Worm (Caenorhabditis elegans) whole organism, late embryonic: ENCODE measurements around the gene ets-9.

Experiments used
- C08G9.2 ChIP-seq: sonication (generic microtip); optimal IDR thresholded peaks from 2 replicates; lab custom pipeline; 2016; ENCODE audit warnings: mild to moderate bottlenecking, missing genetic modification characterization, moderate library complexity, missing compliant biosample characterization
- K02D7.2 ChIP-seq: sonication (generic microtip); optimal IDR thresholded peaks from 2 replicates; lab custom pipeline; 2017; ENCODE audit warnings: mild to moderate bottlenecking, missing genetic modification characterization, missing compliant biosample characterization
- K09A11.1 ChIP-seq: sonication (generic microtip); optimal IDR thresholded peaks from 2 replicates; lab custom pipeline; 2017; ENCODE audit warnings: antibody characterized with exemption, mild to moderate bottlenecking, missing genetic modification characterization, missing compliant biosample characterization; ENCODE audit not compliant: insufficient read depth
- T23F11.4 ChIP-seq: fragments of 200-800 bp; sonication (Bioruptor generic); optimal IDR thresholded peaks from 2 replicates; lab custom pipeline; 2018; ENCODE audit warnings: mild to moderate bottlenecking, missing genetic modification characterization, missing compliant biosample characterization
- ahr-1 ChIP-seq: sonication (generic microtip); optimal IDR thresholded peaks from 2 replicates; lab custom pipeline; 2016; ENCODE audit warnings: missing genetic modification characterization, missing compliant biosample characterization
- ama-1 ChIP-seq: fragments of 150-350 bp; optimal IDR thresholded peaks from 2 replicates; lab custom pipeline; 2014
- ceh-18 ChIP-seq: sonication (generic microtip); optimal IDR thresholded peaks from 2 replicates; lab custom pipeline; 2016; ENCODE audit warnings: missing genetic modification characterization, missing compliant biosample characterization
- ceh-2 ChIP-seq: sonication (generic microtip); optimal IDR thresholded peaks from 2 replicates; lab custom pipeline; 2016; ENCODE audit warnings: missing genotype, missing genetic modification characterization, missing compliant biosample characterization
- ceh-34 ChIP-seq: sonication (generic microtip); optimal IDR thresholded peaks from 2 replicates; lab custom pipeline; 2016; ENCODE audit warnings: mild to moderate bottlenecking, missing genetic modification characterization, missing compliant biosample characterization
- ceh-48 ChIP-seq: sonication (generic microtip); optimal IDR thresholded peaks from 2 replicates; lab custom pipeline; 2016; ENCODE audit warnings: missing genetic modification characterization, inconsistent platforms, missing compliant biosample characterization
- dmd-4 ChIP-seq: sonication (generic microtip); optimal IDR thresholded peaks from 2 replicates; lab custom pipeline; 2016; ENCODE audit warnings: borderline replicate concordance, missing genetic modification characterization, missing compliant biosample characterization
- dve-1 ChIP-seq: sonication (generic microtip); optimal IDR thresholded peaks from 2 replicates; lab custom pipeline; 2017; ENCODE audit warnings: antibody characterized with exemption, mild to moderate bottlenecking, missing genetic modification characterization, missing compliant biosample characterization
- elt-2 ChIP-seq: sonication (generic microtip); optimal IDR thresholded peaks from 2 replicates; lab custom pipeline; 2016; ENCODE audit warnings: missing genetic modification reagents, missing genetic modification characterization, missing compliant biosample characterization
- elt-4 ChIP-seq: sonication (generic microtip); optimal IDR thresholded peaks from 2 replicates; lab custom pipeline; 2016; ENCODE audit warnings: missing genetic modification characterization, missing compliant biosample characterization
- ets-4 ChIP-seq: sonication (generic microtip); optimal IDR thresholded peaks from 2 replicates; lab custom pipeline; 2016; ENCODE audit warnings: missing genetic modification characterization, missing compliant biosample characterization
- eyg-1 ChIP-seq: sonication (generic microtip); optimal IDR thresholded peaks from 2 replicates; lab custom pipeline; 2016; ENCODE audit warnings: missing genotype, missing genetic modification characterization, missing compliant biosample characterization
- fax-1 ChIP-seq: sonication (generic microtip); optimal IDR thresholded peaks from 2 replicates; lab custom pipeline; 2016; ENCODE audit warnings: missing genotype, missing genetic modification characterization, missing compliant biosample characterization
- fkh-10 ChIP-seq: fragments of 150-350 bp; optimal IDR thresholded peaks from 2 replicates; lab custom pipeline; 2014; ENCODE audit warnings: missing biosample characterization, missing genetic modification reagents, missing genetic modification characterization
- fkh-6 ChIP-seq: sonication (generic microtip); optimal IDR thresholded peaks from 2 replicates; lab custom pipeline; 2016; ENCODE audit warnings: missing genetic modification characterization, missing compliant biosample characterization
- gmeb-2 ChIP-seq: sonication (generic microtip); optimal IDR thresholded peaks from 2 replicates; lab custom pipeline; 2016; ENCODE audit warnings: missing genetic modification characterization, inconsistent platforms, missing compliant biosample characterization
- hlh-15 ChIP-seq: sonication (generic microtip); optimal IDR thresholded peaks from 2 replicates; lab custom pipeline; 2016; ENCODE audit warnings: missing genetic modification characterization, missing compliant biosample characterization
- hlh-30 ChIP-seq: sonication (generic microtip); optimal IDR thresholded peaks from 2 replicates; lab custom pipeline; 2017; ENCODE audit warnings: antibody characterized with exemption, missing genetic modification characterization, missing compliant biosample characterization; ENCODE audit not compliant: insufficient read depth
- hlh-6 ChIP-seq: sonication (generic microtip); optimal IDR thresholded peaks from 2 replicates; lab custom pipeline; 2016; ENCODE audit warnings: missing genotype, missing genetic modification characterization, missing compliant biosample characterization
- hlh-8 ChIP-seq: sonication (generic microtip); optimal IDR thresholded peaks from 2 replicates; lab custom pipeline; 2016; ENCODE audit warnings: missing genotype, missing genetic modification characterization, missing compliant biosample characterization
- madf-2 ChIP-seq: sonication (generic microtip); optimal IDR thresholded peaks from 2 replicates; lab custom pipeline; 2017; ENCODE audit warnings: missing genetic modification characterization, missing compliant biosample characterization
- mec-3 ChIP-seq: sonication (generic microtip); optimal IDR thresholded peaks from 2 replicates; lab custom pipeline; 2016; ENCODE audit warnings: borderline replicate concordance, missing genetic modification characterization, missing compliant biosample characterization
- nfya-1 ChIP-seq: sonication (generic microtip); optimal IDR thresholded peaks from 2 replicates; lab custom pipeline; 2017; ENCODE audit warnings: missing genetic modification characterization, mild to moderate bottlenecking, missing compliant biosample characterization, antibody characterized with exemption, moderate library complexity
- nhr-11 ChIP-seq: fragments of 150-350 bp; optimal IDR thresholded peaks from 2 replicates; lab custom pipeline; 2014; ENCODE audit warnings: missing biosample characterization, missing genetic modification characterization
- nhr-232 ChIP-seq: sonication (generic microtip); optimal IDR thresholded peaks from 2 replicates; lab custom pipeline; 2016; ENCODE audit warnings: missing genetic modification characterization, missing compliant biosample characterization
- odd-2 ChIP-seq: sonication (generic microtip); optimal IDR thresholded peaks from 2 replicates; lab custom pipeline; 2017; ENCODE audit warnings: antibody characterized with exemption, mild to moderate bottlenecking, missing genetic modification characterization, missing compliant biosample characterization
- pat-9 ChIP-seq: fragments of 200-800 bp; sonication (Bioruptor generic); optimal IDR thresholded peaks from 2 replicates; lab custom pipeline; 2018; ENCODE audit warnings: mild to moderate bottlenecking, missing genetic modification characterization, moderate library complexity, missing compliant biosample characterization
- pha-2 ChIP-seq: sonication (generic microtip); optimal IDR thresholded peaks from 2 replicates; lab custom pipeline; 2017; ENCODE audit warnings: mild to moderate bottlenecking, missing genetic modification characterization, missing compliant biosample characterization
- pqm-1 ChIP-seq: sonication (generic microtip); optimal IDR thresholded peaks from 2 replicates; lab custom pipeline; 2016; ENCODE audit warnings: missing genetic modification characterization, missing compliant biosample characterization
- pros-1 ChIP-seq: fragments of 150-350 bp; optimal IDR thresholded peaks from 2 replicates; lab custom pipeline; 2014; ENCODE audit warnings: missing biosample characterization, missing genetic modification reagents, missing genetic modification characterization
- rnt-1 ChIP-seq: sonication (generic microtip); optimal IDR thresholded peaks from 2 replicates; lab custom pipeline; 2016; ENCODE audit warnings: missing genetic modification characterization, missing compliant biosample characterization
- sdc-2 ChIP-seq: sonication (generic microtip); optimal IDR thresholded peaks from 2 replicates; lab custom pipeline; 2016; ENCODE audit warnings: missing genotype, missing genetic modification characterization, missing compliant biosample characterization
- sox-2 ChIP-seq: fragments of 200-800 bp; sonication (Bioruptor generic); IDR thresholded peaks from 2 replicates; pipeline ENCODE4 v1.3.6; 2022; ENCODE audit warnings: missing genetic modification reagents, missing genetic modification characterization, missing compliant biosample characterization
- sox-4 ChIP-seq: sonication (generic microtip); optimal IDR thresholded peaks from 2 replicates; lab custom pipeline; 2017; ENCODE audit warnings: mild to moderate bottlenecking, missing genetic modification characterization, inconsistent platforms, missing compliant biosample characterization
- unc-3 ChIP-seq, 2 experiments: fragments of 200-800 bp in 1 of 2; sonication (Bioruptor generic) in 1 of 2; sonication (generic microtip) in 1 of 2; conservative IDR thresholded peaks in 1 of 2; optimal IDR thresholded peaks in 1 of 2; 2 replicates each; pipeline versions ENCODE4 v1.3.6 to Lab custom; 2016 to 2022; ENCODE audit warnings: missing compliant biosample characterization in 2 of 2, missing genetic modification characterization in 2 of 2, missing genetic modification reagents in 1 of 2
- unc-42 ChIP-seq: sonication (generic microtip); optimal IDR thresholded peaks from 2 replicates; lab custom pipeline; 2016; ENCODE audit warnings: missing genotype, missing genetic modification characterization, missing compliant biosample characterization
- unc-86 ChIP-seq: sonication (generic microtip); optimal IDR thresholded peaks from 2 replicates; lab custom pipeline; 2016; ENCODE audit warnings: missing genetic modification characterization, missing compliant biosample characterization
- zip-5 ChIP-seq: sonication (generic microtip); optimal IDR thresholded peaks from 2 replicates; lab custom pipeline; 2016; ENCODE audit warnings: missing genetic modification characterization, missing compliant biosample characterization
- ztf-16 ChIP-seq: sonication (generic microtip); optimal IDR thresholded peaks from 2 replicates; lab custom pipeline; 2017; ENCODE audit warnings: missing genetic modification characterization, missing compliant biosample characterization

Gene ets-9

ce11 chrX:4254782-4255181 is 24.7 kb upstream of the ets-9 start, which contains the start of gene taf-11.1 (continued):
- TF ChIP-seq fkh-6 (tag; lab: Kevin White, UChicago) (no peak), nfya-1 (tag; lab: Kevin White, UChicago) (peak; percentile 2), ahr-1 (tag; lab: Kevin White, UChicago) (no peak), ceh-34 (tag; lab: Kevin White, UChicago) (no peak), elt-2 (tag; lab: Kevin White, UChicago) (peak; percentile 5), elt-4 (tag; lab: Kevin White, UChicago) (no peak), mec-3 (tag; lab: Kevin White, UChicago) (no peak), ceh-48 (tag; lab: Kevin White, UChicago) (peak; percentile 55), ceh-18 (tag; lab: Kevin White, UChicago) (no peak), eyg-1 (tag; lab: Kevin White, UChicago) (no peak), madf-2 (tag; lab: Kevin White, UChicago) (no peak), fkh-10 (GFP tag; lab: Kevin White, UChicago) (no peak), sox-4 (tag; lab: Kevin White, UChicago) (no peak), C08G9.2 (peak; percentile 18), ets-4 (peak; percentile 37), gmeb-2 (tag; lab: Kevin White, UChicago) (no peak), hlh-30 (tag; lab: Kevin White, UChicago) (no peak), T23F11.4 (no peak), pqm-1 (tag; lab: Kevin White, UChicago) (no peak), K02D7.2 (no peak), hlh-6 (tag; lab: Kevin White, UChicago) (no peak), dmd-4 (tag; lab: Kevin White, UChicago) (no peak), ceh-2 (tag; lab: Kevin White, UChicago) (peak; percentile 37), unc-42 (tag; lab: Kevin White, UChicago) (peak; percentile 20)

- no peak for TF ChIP-seq K02D7.2
- TF ChIP-seq pha-2 (tag; lab: Kevin White, UChicago): no peak
- no peak for TF ChIP-seq zip-5 (tag; lab: Kevin White, UChicago)
- no peak for TF ChIP-seq hlh-8 (tag; lab: Kevin White, UChicago)
- TF ChIP-seq pqm-1 (tag; lab: Kevin White, UChicago): no peak
- TF ChIP-seq odd-2: no peak
- TF ChIP-seq elt-2 (tag; lab: Kevin White, UChicago): no peak
- no peak for TF ChIP-seq nhr-11
- TF ChIP-seq dve-1: no peak
- no peak for TF ChIP-seq fax-1 (tag; lab: Kevin White, UChicago)
- TF ChIP-seq hlh-30 (tag; lab: Kevin White, UChicago): no peak
- TF ChIP-seq dmd-4 (tag; lab: Kevin White, UChicago): no peak
- TF ChIP-seq rnt-1 (tag; lab: Kevin White, UChicago): no peak
- no peak for TF ChIP-seq pros-1 (tag; lab: Kevin White, UChicago)
Measured at ce11 chrX:4255366-4255765, 24.1 kb upstream of the ets-9 start.

ce11 chrX:4256761-4257160 is 22.7 kb upstream of the ets-9 start, which contains the start of gene srv-6:
Gene srv-6 (plus strand): TSS chrX:4257061.
- TF ChIP-seq ztf-16 (tag; lab: Kevin White, UChicago) (no peak), K09A11.1 (tag; lab: Kevin White, UChicago) (no peak), unc-86 (tag; lab: Kevin White, UChicago) (no peak), sdc-2 (tag; lab: Kevin White, UChicago) (no peak), pat-9 (tag; lab: Kevin White, UChicago) (no peak), dmd-4 (tag; lab: Kevin White, UChicago) (no peak), nhr-232 (tag; lab: Kevin White, UChicago) (no peak), unc-3 (GFP tag; conservative IDR thresholded peaks at IDR 0.05; lab: Robert Waterston, UW) (no peak), unc-3 (tag; optimal IDR thresholded peaks at IDR 0.05; lab: Kevin White, UChicago) (no peak), hlh-30 (tag; lab: Kevin White, UChicago) (no peak), hlh-15 (no peak), sox-2 (GFP tag; lab: Robert Waterston, UW) (no peak), elt-4 (tag; lab: Kevin White, UChicago) (no peak), ahr-1 (tag; lab: Kevin White, UChicago) (no peak), ama-1 (lab: Kevin White, UChicago) (no peak)
